Worm (Caenorhabditis elegans) whole organism, young adult: ENCODE results near the gene B0198.2.

Experiments
- B0019.2 ChIP-seq: fragments of 200-800 bp; sonication (Bioruptor generic); conservative IDR thresholded peaks from 2 replicates; pipeline ENCODE4 v1.3.6; 2022; ENCODE audit warnings: missing genetic modification reagents, missing genetic modification characterization, missing compliant biosample characterization
- B0035.1 ChIP-seq: sonication (generic microtip); optimal IDR thresholded peaks from 2 replicates; lab custom pipeline; 2016; ENCODE audit warnings: missing genetic modification characterization, mild to moderate bottlenecking, missing compliant biosample characterization, missing genotype, missing genetic modification reagents
- B0261.1 ChIP-seq: sonication (generic microtip); optimal IDR thresholded peaks from 2 replicates; lab custom pipeline; 2016; ENCODE audit warnings: mild to moderate bottlenecking, missing genetic modification characterization, moderate library complexity, missing compliant biosample characterization
- C17E4.6 ChIP-seq: fragments of 200-800 bp; sonication (Bioruptor generic); IDR thresholded peaks from 2 replicates; pipeline ENCODE4 v1.3.6; 2022; ENCODE audit warnings: missing genetic modification reagents, missing genetic modification characterization, missing compliant biosample characterization
- F10E7.11 ChIP-seq: sonication (generic microtip); optimal IDR thresholded peaks from 2 replicates; lab custom pipeline; 2017; ENCODE audit warnings: mild to moderate bottlenecking, missing genetic modification characterization, moderate library complexity, missing compliant biosample characterization
- F39B2.1 ChIP-seq: fragments of 200-800 bp; sonication (Bioruptor generic); IDR thresholded peaks from 2 replicates; pipeline ENCODE4 v1.3.6; 2022; ENCODE audit warnings: missing genetic modification reagents, missing genetic modification characterization, missing compliant biosample characterization
- F55B11.4 ChIP-seq: sonication (generic microtip); optimal IDR thresholded peaks from 2 replicates; lab custom pipeline; 2016; ENCODE audit warnings: missing compliant biosample characterization, missing genetic modification characterization, borderline replicate concordance; ENCODE audit not compliant: insufficient read depth
- F57A8.1 ChIP-seq: fragments of 200-800 bp; sonication (Bioruptor generic); optimal IDR thresholded peaks from 2 replicates; lab custom pipeline; 2018; ENCODE audit warnings: mild to moderate bottlenecking, missing genetic modification characterization, moderate library complexity, missing compliant biosample characterization
- K11D2.4 ChIP-seq: fragments of 200-800 bp; sonication (Bioruptor generic); IDR thresholded peaks from 2 replicates; pipeline ENCODE4 v1.3.6; 2022; ENCODE audit warnings: missing genetic modification reagents, missing genetic modification characterization, missing compliant biosample characterization
- athp-1 ChIP-seq: sonication (generic microtip); optimal IDR thresholded peaks from 2 replicates; lab custom pipeline; 2017; ENCODE audit warnings: mild to moderate bottlenecking, missing genetic modification characterization, missing compliant biosample characterization
- attf-3 ChIP-seq: fragments of 200-800 bp; sonication (Bioruptor generic); conservative IDR thresholded peaks from 2 replicates; pipeline ENCODE4 v1.3.6; 2022; ENCODE audit warnings: missing genetic modification reagents, missing genetic modification characterization, missing compliant biosample characterization
- attf-5 ChIP-seq: fragments of 200-800 bp; sonication (Bioruptor generic); optimal IDR thresholded peaks from 2 replicates; lab custom pipeline; 2018; ENCODE audit warnings: mild to moderate bottlenecking, missing genetic modification characterization, missing compliant biosample characterization
- attf-6 ChIP-seq: fragments of 200-800 bp; sonication (Bioruptor generic); IDR thresholded peaks from 2 replicates; pipeline ENCODE4 v1.3.6; 2022; ENCODE audit warnings: missing genetic modification reagents, missing genetic modification characterization, missing compliant biosample characterization
- bed-1 ChIP-seq: fragments of 200-800 bp; sonication (Bioruptor generic); IDR thresholded peaks from 2 replicates; pipeline ENCODE4 v1.3.6; 2022; ENCODE audit warnings: missing genetic modification reagents, missing genetic modification characterization, missing compliant biosample characterization
- bed-2 ChIP-seq: fragments of 200-800 bp; sonication (Bioruptor generic); IDR thresholded peaks from 2 replicates; pipeline ENCODE4 v1.3.6; 2022; ENCODE audit warnings: missing genetic modification reagents, missing genetic modification characterization, missing compliant biosample characterization
- cebp-1 ChIP-seq, 2 experiments: fragments of 200-800 bp in 1 of 2; sonication (Bioruptor generic) in 1 of 2; sonication (generic microtip) in 1 of 2; IDR thresholded peaks in 1 of 2; optimal IDR thresholded peaks in 1 of 2; 2 replicates each; pipeline versions ENCODE4 v1.3.6 to Lab custom; 2017 to 2022; ENCODE audit warnings: missing compliant biosample characterization in 2 of 2, missing genetic modification characterization in 2 of 2, mild to moderate bottlenecking in 1 of 2, missing genetic modification reagents in 1 of 2, moderate library complexity in 1 of 2
- cebp-2 ChIP-seq: fragments of 200-800 bp; sonication (Bioruptor generic); IDR thresholded peaks from 2 replicates; pipeline ENCODE4 v1.3.6; 2022; ENCODE audit warnings: missing genetic modification characterization, missing compliant biosample characterization
- ceh-27 ChIP-seq: fragments of 200-800 bp; sonication (Bioruptor generic); optimal IDR thresholded peaks from 2 replicates; lab custom pipeline; 2018; ENCODE audit warnings: mild to moderate bottlenecking, missing genetic modification characterization, moderate library complexity, missing compliant biosample characterization
- ceh-79 ChIP-seq: sonication (generic microtip); optimal IDR thresholded peaks from 2 replicates; lab custom pipeline; 2017; ENCODE audit warnings: mild to moderate bottlenecking, missing genetic modification characterization, missing compliant biosample characterization
- hsf-1 ChIP-seq: fragments of 200-800 bp; sonication (Bioruptor generic); IDR thresholded peaks from 2 replicates; pipeline ENCODE4 v1.3.6; 2022; ENCODE audit warnings: missing genetic modification reagents, missing genetic modification characterization, missing compliant biosample characterization
- let-607 ChIP-seq, 2 experiments: fragments of 200-800 bp in 1 of 2; sonication (Bioruptor generic) in 1 of 2; sonication (generic microtip) in 1 of 2; optimal IDR thresholded peaks; 2 replicates each; lab custom pipeline; 2016 to 2018; ENCODE audit warnings: mild to moderate bottlenecking in 2 of 2, missing compliant biosample characterization in 2 of 2, missing genetic modification characterization in 2 of 2, moderate library complexity in 2 of 2, missing genotype in 1 of 2
- lin-35 ChIP-seq, 3 experiments: fragments of 150-350 bp in 2 of 3; sonication (generic microtip) in 1 of 3; optimal IDR thresholded peaks; 2 replicates each; lab custom pipeline; 2014 to 2018; ENCODE audit warnings: missing biosample characterization in 3 of 3, missing genetic modification characterization in 3 of 3, missing genetic modification reagents in 3 of 3
- lin-40 ChIP-seq: sonication (generic microtip); optimal IDR thresholded peaks from 2 replicates; lab custom pipeline; 2016; ENCODE audit warnings: missing genetic modification characterization, mild to moderate bottlenecking, missing compliant biosample characterization, missing genotype, missing genetic modification reagents
- lsy-27 ChIP-seq: sonication (generic microtip); optimal IDR thresholded peaks from 2 replicates; lab custom pipeline; 2017; ENCODE audit warnings: missing genetic modification characterization, mild to moderate bottlenecking, missing compliant biosample characterization, antibody characterized with exemption, missing genotype, borderline replicate concordance; ENCODE audit not compliant: insufficient read depth
- madf-3 ChIP-seq: fragments of 200-800 bp; sonication (Bioruptor generic); IDR thresholded peaks from 2 replicates; pipeline ENCODE4 v1.3.6; 2022; ENCODE audit warnings: missing genetic modification reagents, missing genetic modification characterization, missing compliant biosample characterization
- madf-6 ChIP-seq: fragments of 200-800 bp; sonication (Bioruptor generic); IDR thresholded peaks from 2 replicates; pipeline ENCODE4 v1.3.6; 2022; ENCODE audit warnings: missing genetic modification reagents, missing genetic modification characterization, missing compliant biosample characterization
- mcd-1 ChIP-seq: fragments of 200-800 bp; sonication (Bioruptor generic); IDR thresholded peaks from 2 replicates; pipeline ENCODE4 v1.3.6; 2022; ENCODE audit warnings: missing genetic modification reagents, missing genetic modification characterization, missing compliant biosample characterization
- mel-28 ChIP-seq: sonication (generic microtip); optimal IDR thresholded peaks from 2 replicates; lab custom pipeline; 2016; ENCODE audit warnings: borderline replicate concordance, mild to moderate bottlenecking, missing genetic modification characterization, missing compliant biosample characterization
- nfyb-1 ChIP-seq: fragments of 200-800 bp; sonication (Bioruptor generic); IDR thresholded peaks from 2 replicates; pipeline ENCODE4 v1.3.6; 2022; ENCODE audit warnings: missing genetic modification reagents, missing genetic modification characterization, missing compliant biosample characterization
- pha-4 ChIP-seq: fragments of 150-350 bp; sonication (generic microtip); optimal IDR thresholded peaks from 2 replicates; lab custom pipeline; 2014; ENCODE audit warnings: missing biosample characterization, missing genetic modification reagents, missing genetic modification characterization
- repo-1 ChIP-seq: sonication (generic microtip); optimal IDR thresholded peaks from 2 replicates; lab custom pipeline; 2017; ENCODE audit warnings: mild to moderate bottlenecking, missing genetic modification characterization, missing compliant biosample characterization
- sdz-38 ChIP-seq: sonication (generic microtip); optimal IDR thresholded peaks from 2 replicates; lab custom pipeline; 2016; ENCODE audit warnings: missing genotype, missing genetic modification characterization, missing compliant biosample characterization
- sea-2 ChIP-seq: fragments of 200-800 bp; sonication (Bioruptor generic); IDR thresholded peaks from 2 replicates; pipeline ENCODE4 v1.3.6; 2022; ENCODE audit warnings: missing genetic modification characterization, missing compliant biosample characterization
- snpc-1.3 ChIP-seq: sonication (generic microtip); optimal IDR thresholded peaks from 2 replicates; lab custom pipeline; 2017; ENCODE audit warnings: missing genetic modification characterization, mild to moderate bottlenecking, missing compliant biosample characterization, antibody characterized with exemption, moderate library complexity, missing genotype, missing genetic modification reagents; ENCODE audit not compliant: insufficient read depth
- snpc-3.4 ChIP-seq: sonication (generic microtip); optimal IDR thresholded peaks from 2 replicates; lab custom pipeline; 2017; ENCODE audit warnings: missing genetic modification characterization, mild to moderate bottlenecking, missing compliant biosample characterization, antibody characterized with exemption, moderate library complexity, missing genotype, missing genetic modification reagents
- sptf-2 ChIP-seq: fragments of 200-800 bp; sonication (Bioruptor generic); optimal IDR thresholded peaks from 2 replicates; lab custom pipeline; 2018; ENCODE audit warnings: mild to moderate bottlenecking, missing genetic modification characterization, missing compliant biosample characterization
- tbx-9 ChIP-seq: sonication (generic microtip); optimal IDR thresholded peaks from 2 replicates; lab custom pipeline; 2016; ENCODE audit warnings: borderline replicate concordance, missing genetic modification characterization, inconsistent platforms, missing compliant biosample characterization
- tlf-1 ChIP-seq: fragments of 200-800 bp; sonication (Bioruptor generic); optimal IDR thresholded peaks from 2 replicates; lab custom pipeline; 2018; ENCODE audit warnings: mild to moderate bottlenecking, missing genetic modification characterization, missing compliant biosample characterization
- zfh-2 ChIP-seq: fragments of 200-800 bp; sonication (Bioruptor generic); conservative IDR thresholded peaks from 2 replicates; pipeline ENCODE4 v1.3.6; 2022; ENCODE audit warnings: missing genetic modification reagents, missing genetic modification characterization, missing compliant biosample characterization
- ztf-28 ChIP-seq: fragments of 200-800 bp; sonication (Bioruptor generic); IDR thresholded peaks from 2 replicates; pipeline ENCODE4 v1.3.6; 2022; ENCODE audit warnings: missing genetic modification reagents, missing genetic modification characterization, missing compliant biosample characterization

Gene B0198.2

ce11 chrX:12038728-12039127, 13.2 kb downstream of the B0198.2 start:
- TF ChIP-seq nfyb-1 (GFP tag; lab: Robert Waterston, UW) (no peak), sptf-2 (GFP tag; lab: Kevin White, UChicago) (no peak), madf-6 (GFP tag; lab: Robert Waterston, UW) (no peak), K11D2.4 (GFP tag; lab: Robert Waterston, UW) (no peak), F57A8.1 (GFP tag; lab: Kevin White, UChicago) (no peak), tbx-9 (tag; lab: Kevin White, UChicago) (no peak), snpc-1.3 (tag; lab: Kevin White, UChicago) (no peak), let-607 (tag; optimal IDR thresholded peaks at IDR 0.05; lab: Kevin White, UChicago) (no peak), ceh-79 (no peak), B0035.1 (tag; lab: Kevin White, UChicago) (no peak), attf-5 (GFP tag; lab: Kevin White, UChicago) (no peak), lin-40 (no peak), attf-3 (no peak), zfh-2 (GFP tag; lab: Robert Waterston, UW) (no peak), C17E4.6 (GFP tag; lab: Robert Waterston, UW) (no peak), athp-1 (tag; lab: Kevin White, UChicago) (no peak), tlf-1 (GFP tag; lab: Kevin White, UChicago) (no peak), cebp-1 (GFP tag; IDR thresholded peaks at IDR 0.05; lab: Robert Waterston, UW) (no peak), cebp-1 (tag; optimal IDR thresholded peaks at IDR 0.05; lab: Kevin White, UChicago) (no peak)

- TF ChIP-seq B0019.2 (GFP tag; lab: Robert Waterston, UW) (no peak), madf-3 (GFP tag; lab: Robert Waterston, UW) (no peak), hsf-1 (no peak), F39B2.1 (GFP tag; lab: Robert Waterston, UW) (no peak), cebp-2 (GFP tag; lab: Robert Waterston, UW) (no peak), bed-2 (no peak), F10E7.11 (tag; lab: Kevin White, UChicago) (no peak), lsy-27 (no peak), B0261.1 (tag; lab: Kevin White, UChicago) (no peak), mcd-1 (no peak), sdz-38 (no peak), nfyb-1 (GFP tag; lab: Robert Waterston, UW) (no peak)
Measured at ce11 chrX:12056973-12057372, 31.4 kb downstream of the B0198.2 start, which contains the start of gene B0198.3. Gene B0198.3 (minus strand): TSS chrX:12057073.

ce11 chrX:12064908-12065307, 39.4 kb downstream of the B0198.2 start, which contains the start of gene lgc-23:
Gene lgc-23 (plus strand): TSS chrX:12065208.
- TF ChIP-seq F55B11.4 (tag; lab: Kevin White, UChicago): no peak
- TF ChIP-seq pha-4 (tag; lab: Kevin White, UChicago): no peak
- no peak for TF ChIP-seq K11D2.4 (GFP tag; lab: Robert Waterston, UW)
- TF ChIP-seq madf-6 (GFP tag; lab: Robert Waterston, UW): no peak
- no peak for TF ChIP-seq attf-6 (GFP tag; lab: Robert Waterston, UW)
- no peak for TF ChIP-seq B0035.1 (tag; lab: Kevin White, UChicago)
- no peak for TF ChIP-seq ceh-27 (GFP tag; lab: Kevin White, UChicago)
- no peak for TF ChIP-seq hsf-1
- TF ChIP-seq lin-35 (GFP tag; optimal IDR thresholded peaks at IDR 0.05; lab: Kevin White, UChicago): no peak
- no peak for TF ChIP-seq ztf-28 (GFP tag; lab: Robert Waterston, UW)
- no peak for TF ChIP-seq sea-2 (GFP tag; lab: Robert Waterston, UW)
- TF ChIP-seq tlf-1 (GFP tag; lab: Kevin White, UChicago): no peak
- TF ChIP-seq snpc-3.4 (tag; lab: Kevin White, UChicago): no peak
- no peak for TF ChIP-seq repo-1 (tag; lab: Kevin White, UChicago)
- no peak for TF ChIP-seq bed-1
- no peak for TF ChIP-seq mel-28
